Worm (Caenorhabditis elegans) whole organism, L4 larva: ENCODE measurements around the gene mai-1.

Experiments
- D1046.2 ChIP-seq: fragments of 200-800 bp; sonication (Bioruptor generic); IDR thresholded peaks from 2 replicates; pipeline ENCODE4 v1.3.6; 2022; ENCODE audit warnings: missing genetic modification characterization, missing compliant biosample characterization
- F10B5.3 ChIP-seq: sonication (generic microtip); optimal IDR thresholded peaks from 2 replicates; lab custom pipeline; 2016; ENCODE audit warnings: mild to moderate bottlenecking, missing genetic modification characterization, missing compliant biosample characterization
- F37D6.2 ChIP-seq: sonication (generic microtip); optimal IDR thresholded peaks from 2 replicates; lab custom pipeline; 2016; ENCODE audit warnings: mild to moderate bottlenecking, missing genetic modification characterization, missing compliant biosample characterization
- F49E8.2 ChIP-seq: sonication (generic microtip); optimal IDR thresholded peaks from 2 replicates; lab custom pipeline; 2016; ENCODE audit warnings: missing compliant biosample characterization, mild to moderate bottlenecking, missing genetic modification characterization, borderline replicate concordance
- Y48G9A.11 ChIP-seq: fragments of 200-800 bp; sonication (Bioruptor generic); IDR thresholded peaks from 2 replicates; pipeline ENCODE4 v1.3.6; 2022; ENCODE audit warnings: missing genetic modification reagents, missing genetic modification characterization, missing compliant biosample characterization
- Y5F2A.4 ChIP-seq: fragments of 200-800 bp; sonication (Bioruptor generic); optimal IDR thresholded peaks from 2 replicates; lab custom pipeline; 2018; ENCODE audit warnings: mild to moderate bottlenecking, missing genetic modification characterization, missing compliant biosample characterization
- Y75B8A.6 ChIP-seq: fragments of 200-800 bp; sonication (Bioruptor generic); IDR thresholded peaks from 2 replicates; pipeline ENCODE4 v1.3.6; 2022; ENCODE audit warnings: missing genetic modification reagents, missing genetic modification characterization, missing compliant biosample characterization
- ZK546.5 ChIP-seq, 2 experiments: sonication (generic microtip); optimal IDR thresholded peaks; 2 replicates each; lab custom pipeline; 2017; ENCODE audit warnings: missing biosample characterization in 2 of 2, missing genetic modification characterization in 2 of 2
- aha-1 ChIP-seq: fragments of 150-350 bp; peaks from one replicate; lab custom pipeline; 2014; ENCODE audit warnings: missing biosample characterization, missing genetic modification characterization
- arid-1 ChIP-seq: fragments of 200-800 bp; sonication (Bioruptor generic); conservative IDR thresholded peaks from 2 replicates; pipeline ENCODE4 v1.3.6; 2022; ENCODE audit warnings: missing genetic modification reagents, missing genetic modification characterization, missing compliant biosample characterization
- daf-16 ChIP-seq, 3 experiments: sonication (generic microtip); optimal IDR thresholded peaks; 2 replicates each; lab custom pipeline; 2016 to 2017; ENCODE audit warnings: missing genetic modification characterization in 3 of 3, missing genetic modification reagents in 3 of 3, mild to moderate bottlenecking in 2 of 3, missing compliant biosample characterization in 2 of 3, missing biosample characterization in 1 of 3, moderate library complexity in 1 of 3
- daf-19 ChIP-seq: fragments of 200-800 bp; sonication (Bioruptor generic); conservative IDR thresholded peaks from 2 replicates; pipeline ENCODE4 v1.3.6; 2022; ENCODE audit warnings: missing genetic modification characterization, missing compliant biosample characterization
- daf-8 ChIP-seq: fragments of 200-800 bp; sonication (Bioruptor generic); IDR thresholded peaks from 2 replicates; pipeline ENCODE4 v1.3.6; 2022; ENCODE audit warnings: missing genetic modification characterization, missing compliant biosample characterization
- dmd-6 ChIP-seq: fragments of 200-800 bp; sonication (Bioruptor generic); IDR thresholded peaks from 2 replicates; pipeline ENCODE4 v1.3.6; 2022; ENCODE audit warnings: missing genetic modification reagents, missing genetic modification characterization, missing compliant biosample characterization
- dmd-8 ChIP-seq: fragments of 200-800 bp; sonication (Bioruptor generic); IDR thresholded peaks from 2 replicates; pipeline ENCODE4 v1.3.6; 2022; ENCODE audit warnings: missing genetic modification characterization, missing compliant biosample characterization
- dve-1 ChIP-seq: sonication (generic microtip); optimal IDR thresholded peaks from 2 replicates; lab custom pipeline; 2017; ENCODE audit warnings: antibody characterized with exemption, mild to moderate bottlenecking, missing genetic modification characterization, missing compliant biosample characterization; ENCODE audit not compliant: insufficient read depth
- fos-1 ChIP-seq: fragments of 150-350 bp; optimal IDR thresholded peaks from 2 replicates; lab custom pipeline; 2014; ENCODE audit warnings: missing biosample characterization, missing genetic modification characterization
- gei-8 ChIP-seq: fragments of 200-800 bp; sonication (Bioruptor generic); optimal IDR thresholded peaks from 2 replicates; lab custom pipeline; 2018; ENCODE audit warnings: mild to moderate bottlenecking, missing genetic modification characterization, missing compliant biosample characterization
- hlh-11 ChIP-seq: fragments of 200-800 bp; sonication (Bioruptor generic); optimal IDR thresholded peaks from 2 replicates; lab custom pipeline; 2018; ENCODE audit warnings: mild to moderate bottlenecking, missing genetic modification characterization, missing compliant biosample characterization
- lin-13 ChIP-seq: fragments of 150-350 bp; optimal IDR thresholded peaks from 2 replicates; lab custom pipeline; 2014; ENCODE audit warnings: missing biosample characterization, missing genetic modification reagents, missing genetic modification characterization
- lir-3 ChIP-seq: sonication (generic microtip); optimal IDR thresholded peaks from 2 replicates; lab custom pipeline; 2016; ENCODE audit warnings: mild to moderate bottlenecking, missing genetic modification characterization, missing compliant biosample characterization
- madf-9 ChIP-seq: fragments of 200-800 bp; sonication (Bioruptor generic); conservative IDR thresholded peaks from 2 replicates; pipeline ENCODE4 v1.3.6; 2022; ENCODE audit warnings: missing genetic modification reagents, missing genetic modification characterization, missing compliant biosample characterization
- mep-1 ChIP-seq: fragments of 150-350 bp; sonication (generic microtip); optimal IDR thresholded peaks from 3 replicates; lab custom pipeline; 2014; ENCODE audit warnings: missing biosample characterization, missing genetic modification characterization
- mes-2 ChIP-seq: sonication (generic microtip); optimal IDR thresholded peaks from 2 replicates; lab custom pipeline; 2016; ENCODE audit warnings: missing genotype, mild to moderate bottlenecking, missing genetic modification characterization, missing compliant biosample characterization; ENCODE audit not compliant: poor library complexity, severe bottlenecking
- nhr-11 ChIP-seq: fragments of 150-350 bp; optimal IDR thresholded peaks from 2 replicates; lab custom pipeline; 2014; ENCODE audit warnings: missing biosample characterization, missing genetic modification characterization
- nhr-25 ChIP-seq: sonication (generic microtip); optimal IDR thresholded peaks from 2 replicates; lab custom pipeline; 2017; ENCODE audit warnings: missing genetic modification characterization, mild to moderate bottlenecking, missing compliant biosample characterization, antibody characterized with exemption, moderate library complexity, borderline replicate concordance; ENCODE audit not compliant: insufficient read depth
- nhr-28 ChIP-seq: fragments of 150-350 bp; optimal IDR thresholded peaks from 2 replicates; lab custom pipeline; 2014; ENCODE audit warnings: missing biosample characterization, missing genetic modification characterization
- nhr-41 ChIP-seq: fragments of 200-800 bp; sonication (Bioruptor generic); IDR thresholded peaks from 2 replicates; pipeline ENCODE4 v1.3.6; 2022; ENCODE audit warnings: missing genetic modification reagents, missing genetic modification characterization, missing compliant biosample characterization
- nhr-48 ChIP-seq: sonication (generic microtip); optimal IDR thresholded peaks from 2 replicates; lab custom pipeline; 2016; ENCODE audit warnings: mild to moderate bottlenecking, missing genetic modification characterization, missing compliant biosample characterization
- php-3 ChIP-seq: fragments of 200-800 bp; sonication (Bioruptor generic); IDR thresholded peaks from 2 replicates; pipeline ENCODE4 v1.3.6; 2022; ENCODE audit warnings: missing genetic modification reagents, missing genetic modification characterization, missing compliant biosample characterization
- pqm-1 ChIP-seq: sonication (generic microtip); optimal IDR thresholded peaks from 2 replicates; lab custom pipeline; 2017; ENCODE audit warnings: missing biosample characterization, missing genetic modification characterization
- sdz-12 ChIP-seq: fragments of 200-800 bp; sonication (Bioruptor generic); optimal IDR thresholded peaks from 2 replicates; lab custom pipeline; 2018; ENCODE audit warnings: mild to moderate bottlenecking, missing genetic modification characterization, missing compliant biosample characterization
- skn-1 ChIP-seq: fragments of 150-350 bp; optimal IDR thresholded peaks from 2 replicates; lab custom pipeline; 2014; ENCODE audit warnings: missing biosample characterization, missing genetic modification characterization
- spr-1 ChIP-seq: sonication (generic microtip); optimal IDR thresholded peaks from 2 replicates; lab custom pipeline; 2016; ENCODE audit warnings: mild to moderate bottlenecking, missing genetic modification characterization, missing compliant biosample characterization
- tag-97 ChIP-seq: fragments of 200-800 bp; sonication (Bioruptor generic); IDR thresholded peaks from 2 replicates; pipeline ENCODE4 v1.3.6; 2022; ENCODE audit warnings: missing genetic modification characterization, missing compliant biosample characterization
- tra-1 ChIP-seq: fragments of 200-800 bp; sonication (Bioruptor generic); IDR thresholded peaks from 2 replicates; pipeline ENCODE4 v1.3.6; 2022; ENCODE audit warnings: missing genetic modification reagents, missing genetic modification characterization, missing compliant biosample characterization
- unc-62 ChIP-seq, 3 experiments: fragments of 150-350 bp in 1 of 3; sonication (generic microtip); optimal IDR thresholded peaks in 2 of 3; peaks in 1 of 3; 1 replicate in 1 of 3; 2 replicates in 2 of 3; lab custom pipeline; 2014 to 2017; ENCODE audit warnings: missing biosample characterization in 3 of 3, missing genetic modification characterization in 3 of 3, missing genetic modification reagents in 3 of 3, missing genotype in 1 of 3
- vab-7 ChIP-seq: fragments of 200-800 bp; sonication (Bioruptor generic); IDR thresholded peaks from 2 replicates; pipeline ENCODE4 v1.3.6; 2022; ENCODE audit warnings: missing genetic modification reagents, missing genetic modification characterization, missing compliant biosample characterization
- zag-1 ChIP-seq: fragments of 150-350 bp; optimal IDR thresholded peaks from 2 replicates; lab custom pipeline; 2014; ENCODE audit warnings: missing biosample characterization, missing genetic modification characterization
- zip-11 ChIP-seq: fragments of 200-800 bp; sonication (Bioruptor generic); IDR thresholded peaks from 2 replicates; pipeline ENCODE4 v1.3.6; 2022; ENCODE audit warnings: missing genetic modification characterization, missing compliant biosample characterization
- ztf-11 ChIP-seq: fragments of 150-350 bp; optimal IDR thresholded peaks from 2 replicates; lab custom pipeline; 2014; ENCODE audit warnings: missing biosample characterization, missing genetic modification characterization
- ztf-7 ChIP-seq: fragments of 150-350 bp; optimal IDR thresholded peaks from 2 replicates; lab custom pipeline; 2014; ENCODE audit warnings: missing biosample characterization, missing genetic modification characterization

Gene mai-1

ce11 chrX:3156062-3156791 lies 39.8 kb upstream of the mai-1 start:
- TF ChIP-seq F49E8.2 (tag; lab: Kevin White, UChicago) (no peak), hlh-11 (tag; lab: Kevin White, UChicago) (peak; percentile 18), aha-1 (peak; percentile 94), unc-62 (GFP tag; optimal IDR thresholded peaks at IDR 0.05 in 1 of 2; lab: Kevin White, UChicago) (peak in 1 of 2 experiments; percentile 89), unc-62 (tag; optimal IDR thresholded peaks at IDR 0.05; lab: Kevin White, UChicago) (no peak), daf-16 (GFP tag; optimal IDR thresholded peaks at IDR 0.05; lab: Kevin White, UChicago) (no peak), daf-16 (tag; optimal IDR thresholded peaks at IDR 0.05; lab: Kevin White, UChicago) (peak; percentile 4), D1046.2 (GFP tag; lab: Robert Waterston, UW) (no peak), nhr-28 (tag; lab: Kevin White, UChicago) (peak; percentile 36)

ce11 chrX:3155111-3155843 lies 38.9 kb upstream of the mai-1 start:
- TF ChIP-seq pqm-1 (tag; lab: Kevin White, UChicago) (peak; percentile 30), nhr-25 (tag; lab: Kevin White, UChicago) (peak; percentile 26), nhr-28 (tag; lab: Kevin White, UChicago) (peak; percentile 44), daf-16 (GFP tag; optimal IDR thresholded peaks at IDR 0.05; lab: Kevin White, UChicago) (no peak), daf-16 (tag; optimal IDR thresholded peaks at IDR 0.05; lab: Kevin White, UChicago) (peak; percentile 85), dve-1 (tag; lab: Kevin White, UChicago) (peak; percentile 36), arid-1 (no peak), Y48G9A.11 (no peak)

DNA sequence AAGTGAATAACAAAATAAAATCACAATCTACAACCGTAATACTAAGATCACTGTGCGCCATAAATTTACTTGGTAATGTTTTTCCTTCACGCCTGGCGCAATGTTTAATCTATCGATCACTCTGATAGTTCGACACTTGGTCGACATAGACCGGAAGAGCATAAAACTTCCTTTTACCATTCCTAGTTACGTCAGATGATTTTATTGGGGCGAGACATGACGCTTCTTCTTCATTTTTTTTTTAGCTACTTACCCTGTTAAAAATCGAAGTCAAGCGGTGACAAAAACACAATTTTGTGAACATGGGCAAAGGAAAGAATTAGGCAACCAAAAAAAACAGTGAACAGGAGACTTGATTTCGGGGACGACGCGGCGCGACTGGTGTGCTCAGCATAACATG lies 38.2 kb upstream of the mai-1 start:
- no peak for TF ChIP-seq zip-11 (GFP tag; lab: Robert Waterston, UW)
- no peak for TF ChIP-seq dmd-8 (GFP tag; lab: Robert Waterston, UW)
- peak; percentile 34; the same call in 1 of the 2 replicates for TF ChIP-seq php-3
- no peak for TF ChIP-seq lin-13 (GFP tag; lab: Kevin White, UChicago)
- TF ChIP-seq F10B5.3 (tag; lab: Kevin White, UChicago): no peak
- TF ChIP-seq spr-1 (tag; lab: Kevin White, UChicago): no peak
- no peak for TF ChIP-seq sdz-12 (GFP tag; lab: Kevin White, UChicago)
- TF ChIP-seq arid-1: no peak
- 0 out of 2 replicates have a peak, but pooled peaks have one; percentile 16 for TF ChIP-seq dmd-6
- TF ChIP-seq zag-1 (tag; lab: Kevin White, UChicago): no peak
- TF ChIP-seq skn-1: no peak
- peak; percentile 85 for TF ChIP-seq ztf-7 (tag; lab: Kevin White, UChicago)
- TF ChIP-seq daf-19: no peak
- TF ChIP-seq gei-8 (GFP tag; lab: Kevin White, UChicago): no peak
- no peak for TF ChIP-seq tra-1 (GFP tag; lab: Robert Waterston, UW)
- TF ChIP-seq ZK546.5 (tag; optimal IDR thresholded peaks at IDR 0.05; lab: Kevin White, UChicago): no peak
- TF ChIP-seq F37D6.2 (tag; lab: Kevin White, UChicago): no peak
- TF ChIP-seq mes-2: no peak
- TF ChIP-seq vab-7 (GFP tag; lab: Robert Waterston, UW): no peak
- TF ChIP-seq Y75B8A.6: no peak
- TF ChIP-seq ztf-11 (tag; lab: Kevin White, UChicago): no peak
- no peak for TF ChIP-seq nhr-11 (tag; lab: Kevin White, UChicago)
- no peak for TF ChIP-seq lir-3
- no peak for TF ChIP-seq hlh-11 (tag; lab: Kevin White, UChicago)
- TF ChIP-seq dve-1 (tag; lab: Kevin White, UChicago): peak; percentile 20
- no peak for TF ChIP-seq daf-16 (GFP tag; optimal IDR thresholded peaks at IDR 0.05; lab: Kevin White, UChicago)
- TF ChIP-seq daf-16 (tag; optimal IDR thresholded peaks at IDR 0.05; lab: Kevin White, UChicago): peak; percentile 4
- no peak for TF ChIP-seq madf-9
- TF ChIP-seq fos-1 (tag; lab: Kevin White, UChicago): no peak
- no peak for TF ChIP-seq mep-1 (tag; lab: Kevin White, UChicago)
- peak; percentile 31 for TF ChIP-seq aha-1
- TF ChIP-seq tag-97: no peak
- no peak for TF ChIP-seq nhr-48
- TF ChIP-seq daf-8 (GFP tag; lab: Robert Waterston, UW): no peak
- TF ChIP-seq nhr-41 (GFP tag; lab: Robert Waterston, UW): no peak
- TF ChIP-seq Y5F2A.4: no peak
